Fruit fly (Drosophila melanogaster): ENCODE results near the gene Bub3.
A peak's percentile ranks its signal among the peaks of the same experiment; 100 is the strongest.

Bub3 gene

DNA sequence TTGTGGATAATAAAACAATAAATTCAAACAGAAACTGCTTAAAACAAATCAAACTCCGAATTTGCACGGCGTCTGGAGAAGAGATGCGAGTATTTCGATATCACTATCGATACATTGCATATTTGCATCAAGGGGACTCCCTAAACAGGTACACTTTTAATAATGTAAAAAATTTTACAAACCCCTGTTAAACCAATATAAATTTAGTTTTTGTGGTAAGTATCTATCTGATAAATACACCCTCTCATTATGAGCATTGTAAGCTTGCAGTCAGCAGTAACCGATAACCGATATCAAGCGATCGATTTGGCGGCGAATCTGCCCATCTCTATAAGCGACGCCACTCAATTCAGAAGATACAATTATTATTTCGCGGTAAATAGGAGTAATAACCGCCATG lies at the start of gene Bub3, which contains the start of gene Cap-D2 (continued):
- peak; percentile 7 for TF ChIP-seq CG6765 (GFP tag; optimal IDR thresholded peaks at IDR 0.05)
- TF ChIP-seq CG9727 (GFP tag; optimal IDR thresholded peaks at IDR 0.05) = peak; percentile 69
- TF ChIP-seq emc (GFP tag; optimal IDR thresholded peaks at IDR 0.05) = no peak
- no peak for TF ChIP-seq sc (optimal IDR thresholded peaks at IDR 0.05)
- TF ChIP-seq sc (GFP tag; optimal IDR thresholded peaks at IDR 0.05) = peak; percentile 49
- no peak for TF ChIP-seq CG6813 (GFP tag; optimal IDR thresholded peaks at IDR 0.05)
- peak; percentile 58 for TF ChIP-seq Sin3A (optimal IDR thresholded peaks at IDR 0.05)
- TF ChIP-seq CoRest (tag; optimal IDR thresholded peaks at IDR 0.05) = peak; percentile 75
- TF ChIP-seq tin (GFP tag; optimal IDR thresholded peaks at IDR 0.05) = peak; percentile 81
- no peak for TF ChIP-seq CG30020 (tag; optimal IDR thresholded peaks at IDR 0.05)
- TF ChIP-seq hbn (GFP tag; IDR thresholded peaks at IDR 0.05; ENCODE audit: partially characterized antibody) = peak; percentile 85
- TF ChIP-seq CG8359 (GFP tag; optimal IDR thresholded peaks at IDR 0.05; ENCODE audit: borderline replicate concordance) = no peak
- peak; percentile 73 for TF ChIP-seq repo (GFP tag; optimal IDR thresholded peaks at IDR 0.05)
- TF ChIP-seq CG17829 (tag; optimal IDR thresholded peaks at IDR 0.05) = peak; percentile 49
- peak; percentile 59 for TF ChIP-seq Bgb (GFP tag; IDR thresholded peaks at IDR 0.05; ENCODE audit: partially characterized antibody)
- peak; percentile 70 for TF ChIP-seq CG17328 (GFP tag; IDR thresholded peaks at IDR 0.05)
- no peak for TF ChIP-seq h (optimal IDR thresholded peaks at IDR 0.05)
- TF ChIP-seq CG6683 (GFP tag; optimal IDR thresholded peaks at IDR 0.05) = no peak
- no peak for TF ChIP-seq Mrtf (GFP tag; IDR thresholded peaks at IDR 0.05)
- TF ChIP-seq grau (tag; optimal IDR thresholded peaks at IDR 0.05) = peak; percentile 69
- peak; percentile 33 for TF ChIP-seq caup (GFP tag; optimal IDR thresholded peaks at IDR 0.05; ENCODE audit: severe bottlenecking)
- TF ChIP-seq CG8944 (GFP tag; optimal IDR thresholded peaks at IDR 0.05) = peak; percentile 78
- peak; percentile 61 for TF ChIP-seq Mad (GFP tag; optimal IDR thresholded peaks at IDR 0.05)
- peak; percentile 92 for TF ChIP-seq sna (GFP tag; IDR thresholded peaks at IDR 0.05; ENCODE audit: partially characterized antibody)
- TF ChIP-seq da (GFP tag; optimal IDR thresholded peaks at IDR 0.05) = no peak
- peak; percentile 78 for TF ChIP-seq zen (tag; optimal IDR thresholded peaks at IDR 0.05)
- no peak for TF ChIP-seq sqz (GFP tag; optimal IDR thresholded peaks at IDR 0.05)
- no peak for TF ChIP-seq psq (GFP tag; optimal IDR thresholded peaks at IDR 0.05)
- TF ChIP-seq slbo (GFP tag; IDR thresholded peaks at IDR 0.05) = peak; percentile 81
- TF ChIP-seq fd64A (GFP tag; optimal IDR thresholded peaks at IDR 0.05) = no peak
- TF ChIP-seq ewg (GFP tag; optimal IDR thresholded peaks at IDR 0.05) = peak; percentile 53
- TF ChIP-seq Dfd (GFP tag; optimal IDR thresholded peaks at IDR 0.05) = no peak
- TF ChIP-seq Vsx1 (GFP tag; optimal IDR thresholded peaks at IDR 0.05) = no peak
- TF ChIP-seq CG14014 (GFP tag; IDR thresholded peaks at IDR 0.05) = peak; percentile 79
- peak; percentile 82 for TF ChIP-seq vnd (GFP tag; IDR thresholded peaks at IDR 0.05; ENCODE audit: partially characterized antibody)
- peak; percentile 67 for TF ChIP-seq bcd (GFP tag; optimal IDR thresholded peaks at IDR 0.05)
- peak; percentile 80 for TF ChIP-seq CG1603 (tag; optimal IDR thresholded peaks at IDR 0.05)
- no peak for TF ChIP-seq org-1 (GFP tag; optimal IDR thresholded peaks at IDR 0.05)
- TF ChIP-seq Sry-β (GFP tag; optimal IDR thresholded peaks at IDR 0.05) = peak; percentile 4
- TF ChIP-seq Doc3 (GFP tag; IDR thresholded peaks at IDR 0.05; ENCODE audit: partially characterized antibody) = peak; percentile 86
- TF ChIP-seq CG18599 (GFP tag; optimal IDR thresholded peaks at IDR 0.05) = peak; percentile 60
- TF ChIP-seq Atf-2 (GFP tag; optimal IDR thresholded peaks at IDR 0.05) = peak; percentile 69
- no peak for TF ChIP-seq CG13296 (GFP tag; optimal IDR thresholded peaks at IDR 0.05)
- no peak for TF ChIP-seq Fer1 (GFP tag; optimal IDR thresholded peaks at IDR 0.05)
- TF ChIP-seq Hsf (GFP tag; optimal IDR thresholded peaks at IDR 0.05) = peak; percentile 85
- peak; percentile 72 for TF ChIP-seq Ada2b (GFP tag; IDR thresholded peaks at IDR 0.05)
- TF ChIP-seq CG9609 (GFP tag; optimal IDR thresholded peaks at IDR 0.05) = peak; percentile 63
- TF ChIP-seq Six4 (GFP tag; optimal IDR thresholded peaks at IDR 0.05) = peak; percentile 60
- no peak for TF ChIP-seq eve (GFP tag; optimal IDR thresholded peaks at IDR 0.05)
- TF ChIP-seq Hmr (GFP tag; optimal IDR thresholded peaks at IDR 0.05) = peak; percentile 60
- TF ChIP-seq vfl (GFP tag; optimal IDR thresholded peaks at IDR 0.05) = peak; percentile 71
